Worm (Caenorhabditis elegans): ENCODE data around the gene clp-4.

ce11 chrIII:1832453-1832852 is 14.3 kb upstream of the clp-4 start:
- no peak for TF ChIP-seq hlh-4 (tag; optimal IDR thresholded peaks at IDR 0.05)
- no peak for TF ChIP-seq sox-4 (tag; optimal IDR thresholded peaks at IDR 0.05)
- TF ChIP-seq mep-1 (tag; optimal IDR thresholded peaks at IDR 0.05): no peak
